Comparison of ENCODE assay signal across 3 fruit fly cellular contexts in genomic region chr3R:29760042-29760441, dm6.
TF ChIP-seq lines count a peak whose summit lies in the region.

No protein-coding gene starts in this region.

- no peak for TF ChIP-seq CTCF in whole organism, embryonic (GFP tag; optimal IDR thresholded peaks at IDR 0.05; lab: Kevin White, UChicago)

TF ChIP-seq in whole organism, embryonic, 481 proteins besides CTCF, POLR2A, EP300 and RAD21 (continues in another document):
- TF ChIP-seq CG11085 (GFP tag; IDR thresholded peaks at IDR 0.05; lab: Robert Waterston, UW), result no peak
- TF ChIP-seq disco-r (GFP tag; optimal IDR thresholded peaks at IDR 0.05; lab: Kevin White, UChicago), result no peak
- 0 out of 2 replicates have a peak, but pooled peaks have one; percentile 25 for TF ChIP-seq NFAT (GFP tag; IDR thresholded peaks at IDR 0.05; lab: Robert Waterston, UW)
- no peak for TF ChIP-seq CG34422 (GFP tag; IDR thresholded peaks at IDR 0.05; lab: Robert Waterston, UW)
- no peak for TF ChIP-seq CG7372 (GFP tag; IDR thresholded peaks at IDR 0.05; lab: Robert Waterston, UW)
- TF ChIP-seq CG15479 (GFP tag; optimal IDR thresholded peaks at IDR 0.05; lab: Kevin White, UChicago), result no peak
- TF ChIP-seq slou (GFP tag; optimal IDR thresholded peaks at IDR 0.05; lab: Kevin White, UChicago), result no peak
- TF ChIP-seq CG1529 (GFP tag; optimal IDR thresholded peaks at IDR 0.05; lab: Kevin White, UChicago), result no peak
- no peak for TF ChIP-seq Stat92E (GFP tag; optimal IDR thresholded peaks at IDR 0.05; lab: Kevin White, UChicago)
- TF ChIP-seq gem (tag; optimal IDR thresholded peaks at IDR 0.05; lab: Kevin White, UChicago), result peak; percentile 11
- TF ChIP-seq bowl (GFP tag; IDR thresholded peaks at IDR 0.05; lab: Robert Waterston, UW), result no peak
- TF ChIP-seq grau (tag; optimal IDR thresholded peaks at IDR 0.05; lab: Kevin White, UChicago), result peak; percentile 26
- no peak for TF ChIP-seq CG6654 (GFP tag; optimal IDR thresholded peaks at IDR 0.05; lab: Kevin White, UChicago)
- TF ChIP-seq CG32532 (GFP tag; IDR thresholded peaks at IDR 0.05; lab: Robert Waterston, UW), result peak; percentile 49; the same call in 1 of the 2 replicates
- TF ChIP-seq lov (optimal IDR thresholded peaks at IDR 0.05; lab: Kevin White, UChicago), result no peak
- TF ChIP-seq lov (GFP tag; IDR thresholded peaks at IDR 0.05; lab: Robert Waterston, UW), result no peak
- no peak for TF ChIP-seq twi (tag; optimal IDR thresholded peaks at IDR 0.05; lab: Kevin White, UChicago)
- TF ChIP-seq dm (GFP tag; optimal IDR thresholded peaks at IDR 0.05; lab: Kevin White, UChicago), result no peak
- no peak for TF ChIP-seq CG9215 (GFP tag; IDR thresholded peaks at IDR 0.05; lab: Robert Waterston, UW)
- peak; percentile 6 for TF ChIP-seq CG2678 (tag; optimal IDR thresholded peaks at IDR 0.05; lab: Kevin White, UChicago)
- peak; percentile 1 for TF ChIP-seq Meics (GFP tag; optimal IDR thresholded peaks at IDR 0.05; lab: Kevin White, UChicago)
- TF ChIP-seq Rfx (GFP tag; IDR thresholded peaks at IDR 0.05; lab: Robert Waterston, UW), result peak; percentile 21; the same call in 1 of the 2 replicates
- no peak for TF ChIP-seq D19B (GFP tag; optimal IDR thresholded peaks at IDR 0.05; lab: Kevin White, UChicago)
- TF ChIP-seq CoRest (tag; optimal IDR thresholded peaks at IDR 0.05; lab: Kevin White, UChicago), result no peak
- no peak for TF ChIP-seq run (tag; optimal IDR thresholded peaks at IDR 0.05; lab: Kevin White, UChicago)
- TF ChIP-seq croc (GFP tag; conservative IDR thresholded peaks at IDR 0.05; lab: Robert Waterston, UW), result no peak
- TF ChIP-seq row (GFP tag; IDR thresholded peaks at IDR 0.05; lab: Robert Waterston, UW), result peak; percentile 50
- TF ChIP-seq CG9437 (GFP tag; optimal IDR thresholded peaks at IDR 0.05; lab: Kevin White, UChicago), result no peak
- TF ChIP-seq Lim3 (GFP tag; IDR thresholded peaks at IDR 0.05; lab: Robert Waterston, UW), result no peak
- peak; percentile 13 for TF ChIP-seq CG11504 (tag; optimal IDR thresholded peaks at IDR 0.05; lab: Kevin White, UChicago)
- TF ChIP-seq ind (GFP tag; optimal IDR thresholded peaks at IDR 0.05; lab: Kevin White, UChicago), result no peak
- no peak for TF ChIP-seq sima (GFP tag; optimal IDR thresholded peaks at IDR 0.05; lab: Kevin White, UChicago)

TF ChIP-seq in whole organism, prepupa, 60 proteins besides CTCF, POLR2A, EP300 and RAD21:
- no peak for TF ChIP-seq vri (GFP tag; optimal IDR thresholded peaks at IDR 0.05; lab: Kevin White, UChicago)
- TF ChIP-seq CG3919 (GFP tag; optimal IDR thresholded peaks at IDR 0.05; lab: Kevin White, UChicago), result peak; percentile 17
- TF ChIP-seq OdsH (GFP tag; optimal IDR thresholded peaks at IDR 0.05; lab: Kevin White, UChicago), result peak; percentile 22
- TF ChIP-seq Hr38 (GFP tag; optimal IDR thresholded peaks at IDR 0.05; lab: Kevin White, UChicago), result no peak
- no peak for TF ChIP-seq salr (GFP tag; optimal IDR thresholded peaks at IDR 0.05; lab: Kevin White, UChicago)
- TF ChIP-seq Smox (GFP tag; optimal IDR thresholded peaks at IDR 0.05; lab: Kevin White, UChicago), result no peak
- TF ChIP-seq CG3032 (tag; optimal IDR thresholded peaks at IDR 0.05; lab: Kevin White, UChicago), result peak; percentile 2
- TF ChIP-seq eg (GFP tag; IDR thresholded peaks at IDR 0.05; lab: Robert Waterston, UW), result no peak
- TF ChIP-seq CG8319 (GFP tag; optimal IDR thresholded peaks at IDR 0.05; lab: Kevin White, UChicago), result no peak
- TF ChIP-seq CG6808 (GFP tag; optimal IDR thresholded peaks at IDR 0.05; lab: Kevin White, UChicago), result peak; percentile 9
- no peak for TF ChIP-seq CG32006 (GFP tag; optimal IDR thresholded peaks at IDR 0.05; lab: Kevin White, UChicago)

TF ChIP-seq in whole organism, pupa, 21 proteins besides CTCF, POLR2A, EP300 and RAD21:
- TF ChIP-seq CG15710 (tag; optimal IDR thresholded peaks at IDR 0.05; lab: Kevin White, UChicago) (peak; percentile 20), rn (GFP tag; IDR thresholded peaks at IDR 0.05; lab: Robert Waterston, UW) (no peak), CG8159 (tag; optimal IDR thresholded peaks at IDR 0.05; lab: Kevin White, UChicago) (peak; percentile 24), CG34367 (tag; optimal IDR thresholded peaks at IDR 0.05; lab: Kevin White, UChicago) (peak; percentile 3)
